Worm (Caenorhabditis elegans): ENCODE measurements around the gene K04H4.5.

DNA sequence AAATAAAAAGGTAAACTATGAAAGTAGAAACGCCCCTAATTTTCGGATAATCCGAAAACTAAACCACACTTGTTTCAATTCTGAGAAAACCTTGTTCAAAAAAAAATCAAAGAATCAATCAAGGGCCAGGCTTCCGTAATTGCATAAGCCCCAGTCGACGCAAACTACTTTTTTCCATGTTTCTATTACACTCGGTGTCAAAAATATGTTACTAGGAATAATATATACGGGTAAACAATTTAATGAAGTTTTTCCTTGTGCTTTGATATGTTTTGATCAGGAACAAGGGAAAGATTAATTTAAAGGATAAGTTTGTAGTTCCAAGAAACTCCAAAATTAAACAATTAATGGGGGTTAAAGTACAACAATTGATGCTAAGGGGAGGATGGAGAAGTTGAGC, 49.3 kb upstream of the K04H4.5 start:
- TF ChIP-seq elt-2 (tag; optimal IDR thresholded peaks at IDR 0.05): no peak
- no peak for TF ChIP-seq unc-42 (tag; optimal IDR thresholded peaks at IDR 0.05)
- TF ChIP-seq pqm-1 (tag; optimal IDR thresholded peaks at IDR 0.05): no peak
- no peak for TF ChIP-seq ceh-30 (tag; optimal IDR thresholded peaks at IDR 0.05)
- no peak for TF ChIP-seq sox-4 (tag; optimal IDR thresholded peaks at IDR 0.05)
- no peak for TF ChIP-seq unc-55 (GFP tag; optimal IDR thresholded peaks at IDR 0.05)
- no peak for TF ChIP-seq dve-1 (tag; optimal IDR thresholded peaks at IDR 0.05)
- TF ChIP-seq ets-4 (tag; optimal IDR thresholded peaks at IDR 0.05): no peak
- TF ChIP-seq pag-3 (tag; optimal IDR thresholded peaks at IDR 0.05; ENCODE audit: borderline replicate concordance): no peak
- no peak for TF ChIP-seq nhr-11 (tag; optimal IDR thresholded peaks at IDR 0.05)
- TF ChIP-seq ztf-16 (tag; optimal IDR thresholded peaks at IDR 0.05): no peak
- TF ChIP-seq hlh-13 (GFP tag; optimal IDR thresholded peaks at IDR 0.05): no peak
- no peak for TF ChIP-seq unc-3 (GFP tag; conservative IDR thresholded peaks at IDR 0.05)
- no peak for TF ChIP-seq unc-3 (tag; optimal IDR thresholded peaks at IDR 0.05)
- TF ChIP-seq hlh-30 (tag; optimal IDR thresholded peaks at IDR 0.05; ENCODE audit: insufficient read depth): no peak
